Worm (Caenorhabditis elegans) whole organism, L1 larva: ENCODE measurements around the gene air-1.
A peak's percentile ranks its signal among the peaks of the same experiment; 100 is the strongest.

Experiments
- aly-2 ChIP-seq: fragments of 150-350 bp; optimal IDR thresholded peaks from 2 replicates; lab custom pipeline; 2014; ENCODE audit warnings: missing biosample characterization, missing genetic modification characterization
- ama-1 ChIP-seq: fragments of 150-350 bp; optimal IDR thresholded peaks from 2 replicates; lab custom pipeline; 2014
- dpl-1 ChIP-seq, 3 experiments: fragments of 150-350 bp in 2 of 3; sonication (generic microtip) in 1 of 3; optimal IDR thresholded peaks; 2 replicates each; lab custom pipeline; 2014 to 2017; ENCODE audit warnings: missing biosample characterization in 3 of 3, missing genetic modification characterization in 3 of 3, missing genetic modification reagents in 3 of 3
- lin-14 ChIP-seq: fragments of 200-800 bp; sonication (Bioruptor generic); optimal IDR thresholded peaks from 2 replicates; lab custom pipeline; 2018; ENCODE audit warnings: mild to moderate bottlenecking, missing genetic modification characterization, moderate library complexity, missing compliant biosample characterization
- lir-3 ChIP-seq: sonication (generic microtip); optimal IDR thresholded peaks from 2 replicates; lab custom pipeline; 2016; ENCODE audit warnings: mild to moderate bottlenecking, missing genetic modification characterization, moderate library complexity, missing compliant biosample characterization; ENCODE audit not compliant: poor library complexity
- nhr-77 ChIP-seq: fragments of 150-350 bp; optimal IDR thresholded peaks from 2 replicates; lab custom pipeline; 2014; ENCODE audit warnings: missing biosample characterization, missing genetic modification characterization
- pag-3 ChIP-seq: sonication (generic microtip); optimal IDR thresholded peaks from 2 replicates; lab custom pipeline; 2017; ENCODE audit warnings: missing genetic modification characterization, mild to moderate bottlenecking, missing compliant biosample characterization, antibody characterized with exemption, borderline replicate concordance; ENCODE audit not compliant: insufficient read depth
- skn-1 ChIP-seq: fragments of 150-350 bp; optimal IDR thresholded peaks from 2 replicates; lab custom pipeline; 2014; ENCODE audit warnings: missing biosample characterization, missing genetic modification characterization
- zag-1 ChIP-seq: fragments of 150-350 bp; optimal IDR thresholded peaks from 2 replicates; lab custom pipeline; 2014; ENCODE audit warnings: missing biosample characterization, missing genetic modification characterization

ce11 chrV:8251075-8251474, 29.8 kb downstream of the air-1 start:
- TF ChIP-seq ama-1 (lab: Kevin White, UChicago) (no peak), aly-2 (tag; lab: Kevin White, UChicago) (no peak), lin-14 (peak; percentile 52), zag-1 (tag; lab: Kevin White, UChicago) (no peak), pag-3 (tag; lab: Kevin White, UChicago) (no peak), skn-1 (tag; lab: Kevin White, UChicago) (no peak), dpl-1 (GFP tag; optimal IDR thresholded peaks at IDR 0.05; lab: Kevin White, UChicago) (no peak), nhr-77 (tag; lab: Kevin White, UChicago) (no peak), lir-3 (tag; lab: Kevin White, UChicago) (no peak)
